Worm (Caenorhabditis elegans) whole organism, L1 larva: ENCODE results near the gene tebp-1.
A peak's percentile ranks its signal among the peaks of the same experiment; 100 is the strongest.

Source experiments
- C04F5.9 ChIP-seq: sonication (generic microtip); optimal IDR thresholded peaks from 2 replicates; lab custom pipeline; 2016; ENCODE audit warnings: missing genetic modification characterization, missing compliant biosample characterization
- C16A3.4 ChIP-seq: fragments of 150-350 bp; optimal IDR thresholded peaks from 2 replicates; lab custom pipeline; 2014; ENCODE audit warnings: missing biosample characterization, missing genetic modification characterization
- C34B4.2 ChIP-seq: sonication (generic microtip); optimal IDR thresholded peaks from 2 replicates; lab custom pipeline; 2017; ENCODE audit warnings: mild to moderate bottlenecking, missing genetic modification characterization, missing compliant biosample characterization
- F16B12.6 ChIP-seq: fragments of 150-350 bp; optimal IDR thresholded peaks from 2 replicates; lab custom pipeline; 2014; ENCODE audit warnings: missing biosample characterization, missing genetic modification characterization
- aha-1 ChIP-seq: fragments of 150-350 bp; optimal IDR thresholded peaks from 2 replicates; lab custom pipeline; 2014; ENCODE audit warnings: missing biosample characterization, missing genetic modification characterization
- ama-1 ChIP-seq: fragments of 150-350 bp; optimal IDR thresholded peaks from 2 replicates; lab custom pipeline; 2014
- ceh-90 ChIP-seq: sonication (generic microtip); optimal IDR thresholded peaks from 2 replicates; lab custom pipeline; 2016; ENCODE audit warnings: missing genetic modification characterization, missing compliant biosample characterization
- ces-1 ChIP-seq: fragments of 150-350 bp; optimal IDR thresholded peaks from 2 replicates; lab custom pipeline; 2014; ENCODE audit warnings: missing biosample characterization, missing genetic modification reagents, missing genetic modification characterization
- dsc-1 ChIP-seq: sonication (generic microtip); optimal IDR thresholded peaks from 2 replicates; lab custom pipeline; 2016; ENCODE audit warnings: mild to moderate bottlenecking, missing genetic modification characterization, missing compliant biosample characterization
- efl-1 ChIP-seq, 4 experiments: fragments of 150-350 bp; optimal IDR thresholded peaks in 3 of 4; peaks in 1 of 4; 1 replicate in 1 of 4; 2 replicates in 3 of 4; lab custom pipeline; 2014; ENCODE audit warnings: missing biosample characterization in 2 of 4, missing genetic modification characterization in 2 of 4, missing genetic modification reagents in 2 of 4
- elt-2 ChIP-seq: sonication (generic microtip); optimal IDR thresholded peaks from 2 replicates; lab custom pipeline; 2016; ENCODE audit warnings: missing genetic modification characterization, mild to moderate bottlenecking, inconsistent platforms, missing compliant biosample characterization, missing genetic modification reagents
- ets-5 ChIP-seq: fragments of 200-800 bp; sonication (Bioruptor generic); IDR thresholded peaks from 2 replicates; pipeline ENCODE4 v1.3.6; 2022; ENCODE audit warnings: missing genetic modification characterization, missing compliant biosample characterization
- fkh-10 ChIP-seq: sonication (generic microtip); optimal IDR thresholded peaks from 2 replicates; lab custom pipeline; 2017; ENCODE audit warnings: missing biosample characterization, missing genetic modification reagents, missing genetic modification characterization
- fkh-8 ChIP-seq: sonication (generic microtip); optimal IDR thresholded peaks from 2 replicates; lab custom pipeline; 2016; ENCODE audit warnings: mild to moderate bottlenecking, missing genetic modification characterization, missing compliant biosample characterization
- fos-1 ChIP-seq: fragments of 150-350 bp; optimal IDR thresholded peaks from 2 replicates; lab custom pipeline; 2014; ENCODE audit warnings: missing biosample characterization, missing genetic modification characterization
- grh-1 ChIP-seq: fragments of 200-800 bp; sonication (Bioruptor generic); IDR thresholded peaks from 2 replicates; pipeline ENCODE4 v1.3.6; 2022; ENCODE audit warnings: missing genetic modification reagents, missing genetic modification characterization, missing compliant biosample characterization
- hlh-17 ChIP-seq: fragments of 200-800 bp; sonication (Bioruptor generic); optimal IDR thresholded peaks from 2 replicates; lab custom pipeline; 2018; ENCODE audit warnings: missing genetic modification characterization, mild to moderate bottlenecking, missing compliant biosample characterization, moderate library complexity, borderline replicate concordance
- irx-1 ChIP-seq: sonication (generic microtip); optimal IDR thresholded peaks from 2 replicates; lab custom pipeline; 2016; ENCODE audit warnings: missing genetic modification characterization, missing compliant biosample characterization
- isw-1 ChIP-seq: fragments of 200-800 bp; sonication (Bioruptor generic); IDR thresholded peaks from 2 replicates; pipeline ENCODE4 v1.3.6; 2022; ENCODE audit warnings: missing genetic modification characterization, missing compliant biosample characterization
- jun-1 ChIP-seq: fragments of 150-350 bp; optimal IDR thresholded peaks from 2 replicates; lab custom pipeline; 2014; ENCODE audit warnings: missing biosample characterization, missing genetic modification reagents, missing genetic modification characterization
- lin-14 ChIP-seq: fragments of 200-800 bp; sonication (Bioruptor generic); optimal IDR thresholded peaks from 2 replicates; lab custom pipeline; 2018; ENCODE audit warnings: mild to moderate bottlenecking, missing genetic modification characterization, moderate library complexity, missing compliant biosample characterization
- lin-15B ChIP-seq: fragments of 150-350 bp; sonication (generic microtip); optimal IDR thresholded peaks from 3 replicates; lab custom pipeline; 2014; ENCODE audit warnings: missing biosample characterization, missing genetic modification characterization
- lin-35 ChIP-seq, 2 experiments: fragments of 150-350 bp; optimal IDR thresholded peaks; 2 replicates each; lab custom pipeline; 2014; ENCODE audit warnings: missing biosample characterization in 2 of 2, missing genetic modification characterization in 2 of 2, missing genetic modification reagents in 2 of 2
- lsy-2 ChIP-seq, 2 experiments: fragments of 150-350 bp; optimal IDR thresholded peaks; 2 replicates each; lab custom pipeline; 2014; ENCODE audit warnings: missing biosample characterization in 2 of 2, missing genetic modification characterization in 2 of 2
- mab-9 ChIP-seq: fragments of 200-800 bp; sonication (Bioruptor generic); IDR thresholded peaks from 2 replicates; pipeline ENCODE4 v1.3.6; 2022; ENCODE audit warnings: missing genetic modification reagents, missing genetic modification characterization, missing compliant biosample characterization
- mef-2 ChIP-seq: fragments of 150-350 bp; optimal IDR thresholded peaks from 2 replicates; lab custom pipeline; 2014; ENCODE audit warnings: missing biosample characterization, missing genetic modification characterization
- nhr-12 ChIP-seq: sonication (generic microtip); optimal IDR thresholded peaks from 2 replicates; lab custom pipeline; 2017; ENCODE audit warnings: missing biosample characterization, missing genetic modification characterization
- nhr-20 ChIP-seq: sonication (generic microtip); optimal IDR thresholded peaks from 2 replicates; lab custom pipeline; 2016; ENCODE audit warnings: mild to moderate bottlenecking, missing genetic modification characterization, missing compliant biosample characterization
- nhr-237 ChIP-seq: fragments of 150-350 bp; optimal IDR thresholded peaks from 2 replicates; lab custom pipeline; 2014; ENCODE audit warnings: missing biosample characterization, missing genetic modification characterization
- nhr-28 ChIP-seq: fragments of 150-350 bp; optimal IDR thresholded peaks from 2 replicates; lab custom pipeline; 2014; ENCODE audit warnings: missing biosample characterization, missing genetic modification characterization
- nhr-47 ChIP-seq: sonication (generic microtip); optimal IDR thresholded peaks from 2 replicates; lab custom pipeline; 2016; ENCODE audit warnings: mild to moderate bottlenecking, missing genetic modification characterization, moderate library complexity, missing compliant biosample characterization
- nhr-71 ChIP-seq: sonication (generic microtip); optimal IDR thresholded peaks from 2 replicates; lab custom pipeline; 2016; ENCODE audit warnings: mild to moderate bottlenecking, missing genetic modification characterization, moderate library complexity, missing compliant biosample characterization
- nhr-77 ChIP-seq: fragments of 150-350 bp; optimal IDR thresholded peaks from 2 replicates; lab custom pipeline; 2014; ENCODE audit warnings: missing biosample characterization, missing genetic modification characterization
- nhr-84 ChIP-seq: sonication (generic microtip); optimal IDR thresholded peaks from 2 replicates; lab custom pipeline; 2017; ENCODE audit warnings: missing biosample characterization, missing genetic modification characterization
- pag-3 ChIP-seq: sonication (generic microtip); optimal IDR thresholded peaks from 2 replicates; lab custom pipeline; 2017; ENCODE audit warnings: missing genetic modification characterization, mild to moderate bottlenecking, missing compliant biosample characterization, antibody characterized with exemption, borderline replicate concordance; ENCODE audit not compliant: insufficient read depth
- pax-3 ChIP-seq: fragments of 200-800 bp; sonication (Bioruptor generic); optimal IDR thresholded peaks from 2 replicates; lab custom pipeline; 2018; ENCODE audit warnings: mild to moderate bottlenecking, missing genetic modification characterization, moderate library complexity, missing compliant biosample characterization
- pqm-1 ChIP-seq: sonication (generic microtip); optimal IDR thresholded peaks from 3 replicates; lab custom pipeline; 2017; ENCODE audit warnings: missing biosample characterization, missing genetic modification characterization
- skn-1 ChIP-seq: fragments of 150-350 bp; optimal IDR thresholded peaks from 2 replicates; lab custom pipeline; 2014; ENCODE audit warnings: missing biosample characterization, missing genetic modification characterization
- snu-23 ChIP-seq: sonication (generic microtip); optimal IDR thresholded peaks from 2 replicates; lab custom pipeline; 2016; ENCODE audit warnings: missing genetic modification characterization, missing compliant biosample characterization
- sox-4 ChIP-seq: sonication (generic microtip); optimal IDR thresholded peaks from 2 replicates; lab custom pipeline; 2016; ENCODE audit warnings: missing genetic modification characterization, missing compliant biosample characterization
- sptf-1 ChIP-seq: fragments of 150-350 bp; optimal IDR thresholded peaks from 2 replicates; lab custom pipeline; 2014; ENCODE audit warnings: missing biosample characterization, missing genetic modification characterization
- swsn-7 ChIP-seq: sonication (generic microtip); optimal IDR thresholded peaks from 2 replicates; lab custom pipeline; 2016; ENCODE audit warnings: missing genetic modification characterization, missing compliant biosample characterization
- unc-130 ChIP-seq: fragments of 150-350 bp; optimal IDR thresholded peaks from 2 replicates; lab custom pipeline; 2017; ENCODE audit warnings: missing biosample characterization, missing genetic modification characterization, inconsistent platforms
- unc-62 ChIP-seq: fragments of 150-350 bp; optimal IDR thresholded peaks from 2 replicates; lab custom pipeline; 2014; ENCODE audit warnings: missing biosample characterization, missing genetic modification reagents, missing genetic modification characterization
- unc-86 ChIP-seq: sonication (generic microtip); optimal IDR thresholded peaks from 2 replicates; lab custom pipeline; 2016; ENCODE audit warnings: missing genetic modification characterization, missing compliant biosample characterization
- unc-98 ChIP-seq: fragments of 200-800 bp; sonication (Bioruptor generic); IDR thresholded peaks from 2 replicates; pipeline ENCODE4 v1.3.6; 2022; ENCODE audit warnings: missing genetic modification characterization, missing compliant biosample characterization
- vab-15 ChIP-seq: sonication (generic microtip); optimal IDR thresholded peaks from 2 replicates; lab custom pipeline; 2017; ENCODE audit warnings: missing genotype, mild to moderate bottlenecking, missing genetic modification characterization, missing compliant biosample characterization
- zag-1 ChIP-seq: fragments of 150-350 bp; optimal IDR thresholded peaks from 2 replicates; lab custom pipeline; 2014; ENCODE audit warnings: missing biosample characterization, missing genetic modification characterization
- zip-4 ChIP-seq: fragments of 200-800 bp; sonication (Bioruptor generic); optimal IDR thresholded peaks from 2 replicates; lab custom pipeline; 2018; ENCODE audit warnings: mild to moderate bottlenecking, missing genetic modification characterization, moderate library complexity, missing compliant biosample characterization
- ztf-11 ChIP-seq, 2 experiments: sonication (generic microtip); optimal IDR thresholded peaks; 2 replicates each; lab custom pipeline; 2016 to 2017; ENCODE audit warnings: missing genetic modification characterization in 2 of 2, missing biosample characterization in 1 of 2, missing compliant biosample characterization in 1 of 2
- ztf-4 ChIP-seq: fragments of 150-350 bp; optimal IDR thresholded peaks from 2 replicates; lab custom pipeline; 2014; ENCODE audit warnings: missing biosample characterization, missing genetic modification characterization

The tebp-1 gene

ce11 chrII:14351352-14351751, 10.5 kb upstream of the tebp-1 start:
- TF ChIP-seq irx-1 (tag; lab: Kevin White, UChicago): no peak
- no peak for TF ChIP-seq mab-9 (GFP tag; lab: Robert Waterston, UW)
- no peak for TF ChIP-seq pqm-1 (tag; lab: Kevin White, UChicago)
- no peak for TF ChIP-seq C04F5.9 (tag; lab: Kevin White, UChicago)
- TF ChIP-seq lsy-2 (tag; optimal IDR thresholded peaks at IDR 0.05; lab: Kevin White, UChicago): no peak
- no peak for TF ChIP-seq unc-98
- TF ChIP-seq C34B4.2 (tag; lab: Kevin White, UChicago): no peak
- TF ChIP-seq C16A3.4: no peak

ce11 chrII:14357936-14358416, 3.8 kb upstream of the tebp-1 start, which contains the start of the genes agl-1 and pfs-2:
Gene agl-1 (minus strand): TSS chrII:14358113.
Gene pfs-2 (plus strand): TSS chrII:14358366.
- no peak for TF ChIP-seq zip-4 (GFP tag; lab: Kevin White, UChicago)
- TF ChIP-seq C04F5.9 (tag; lab: Kevin White, UChicago): peak; percentile 3
- TF ChIP-seq nhr-71: peak; percentile 83
- no peak for TF ChIP-seq ama-1 (lab: Kevin White, UChicago)
- TF ChIP-seq fkh-8: peak; percentile 58
- no peak for TF ChIP-seq nhr-12 (tag; lab: Kevin White, UChicago)
- peak; percentile 77 to 94 for TF ChIP-seq efl-1 (optimal IDR thresholded peaks at IDR 0.05; lab: Kevin White, UChicago)
- TF ChIP-seq efl-1 (GFP tag; optimal IDR thresholded peaks at IDR 0.05 in 1 of 2; lab: Kevin White, UChicago): peak; percentile 91 to 99
- no peak for TF ChIP-seq elt-2 (tag; lab: Kevin White, UChicago)
- TF ChIP-seq irx-1 (tag; lab: Kevin White, UChicago): peak; percentile 63
- TF ChIP-seq F16B12.6: peak; percentile 97
- peak; percentile 69 for TF ChIP-seq swsn-7
- TF ChIP-seq skn-1: peak; percentile 84
- TF ChIP-seq sox-4 (tag; lab: Kevin White, UChicago): no peak
- peak in 1 of 2 experiments; percentile 26 for TF ChIP-seq ztf-11 (tag; optimal IDR thresholded peaks at IDR 0.05; lab: Kevin White, UChicago)
- no peak for TF ChIP-seq grh-1
- TF ChIP-seq pag-3 (tag; lab: Kevin White, UChicago): no peak
- TF ChIP-seq pax-3: no peak
- no peak for TF ChIP-seq unc-98
- TF ChIP-seq ces-1 (GFP tag; lab: Kevin White, UChicago): no peak
- TF ChIP-seq ets-5 (GFP tag; lab: Robert Waterston, UW): no peak
- TF ChIP-seq fkh-10 (GFP tag; lab: Kevin White, UChicago): no peak
- peak; percentile 89 to 96 for TF ChIP-seq lin-35 (GFP tag; optimal IDR thresholded peaks at IDR 0.05; lab: Kevin White, UChicago)
- peak; percentile 73 for TF ChIP-seq nhr-77
- TF ChIP-seq lin-14 (GFP tag; lab: Kevin White, UChicago): peak; percentile 80
- no peak for TF ChIP-seq ceh-90
- peak; percentile 16 for TF ChIP-seq ztf-4 (tag; lab: Kevin White, UChicago)
- no peak for TF ChIP-seq nhr-84 (tag; lab: Kevin White, UChicago)
- TF ChIP-seq fos-1 (tag; lab: Kevin White, UChicago): peak; percentile 7
- TF ChIP-seq zag-1 (tag; lab: Kevin White, UChicago): no peak
- TF ChIP-seq aha-1 (tag; lab: Kevin White, UChicago): no peak
- TF ChIP-seq unc-130 (tag; lab: Kevin White, UChicago): peak; percentile 60
- TF ChIP-seq nhr-237 (tag; lab: Kevin White, UChicago): no peak
- peak; percentile 91 to 94 for TF ChIP-seq lsy-2 (tag; optimal IDR thresholded peaks at IDR 0.05; lab: Kevin White, UChicago)
- peak; percentile 33 for TF ChIP-seq jun-1 (tag; lab: Kevin White, UChicago)
- TF ChIP-seq unc-86 (tag; lab: Kevin White, UChicago): peak; percentile 31
- TF ChIP-seq lin-15B: peak; percentile 69
- TF ChIP-seq unc-62 (GFP tag; lab: Kevin White, UChicago): no peak
- TF ChIP-seq dsc-1 (tag; lab: Kevin White, UChicago): peak; percentile 68
- peak; percentile 56 for TF ChIP-seq nhr-20
- peak; percentile 38; the same call in 1 of the 2 replicates for TF ChIP-seq isw-1 (GFP tag; lab: Robert Waterston, UW)
- TF ChIP-seq sptf-1 (tag; lab: Kevin White, UChicago): no peak
- TF ChIP-seq hlh-17 (GFP tag; lab: Kevin White, UChicago): no peak
- TF ChIP-seq snu-23 (GFP tag; lab: Kevin White, UChicago): peak; percentile 80
- TF ChIP-seq mef-2 (tag; lab: Kevin White, UChicago): no peak
- TF ChIP-seq nhr-28 (tag; lab: Kevin White, UChicago): no peak
- TF ChIP-seq vab-15: no peak
- TF ChIP-seq nhr-47 (tag; lab: Kevin White, UChicago): peak; percentile 80
